Worm (Caenorhabditis elegans) whole organism, late embryonic: Measurements from ENCODE around the gene tmbi-4.
"Not testable (repeated sequence)": the region's sequence is repeated elsewhere in the genome, so short reads cannot be mapped to it uniquely, and the experiment has no call there.

Experiments
- C38D4.7 ChIP-seq: fragments of 200-800 bp; sonication (Bioruptor generic); optimal IDR thresholded peaks from 2 replicates; lab custom pipeline; 2018; ENCODE audit warnings: mild to moderate bottlenecking, missing genetic modification characterization, moderate library complexity, missing compliant biosample characterization
- F13H6.1 ChIP-seq: sonication (generic microtip); optimal IDR thresholded peaks from 2 replicates; lab custom pipeline; 2016; ENCODE audit warnings: missing genetic modification characterization, missing compliant biosample characterization
- K09A11.1 ChIP-seq: sonication (generic microtip); optimal IDR thresholded peaks from 2 replicates; lab custom pipeline; 2017; ENCODE audit warnings: antibody characterized with exemption, mild to moderate bottlenecking, missing genetic modification characterization, missing compliant biosample characterization; ENCODE audit not compliant: insufficient read depth
- ama-1 ChIP-seq: fragments of 150-350 bp; optimal IDR thresholded peaks from 2 replicates; lab custom pipeline; 2014
- ceh-18 ChIP-seq: sonication (generic microtip); optimal IDR thresholded peaks from 2 replicates; lab custom pipeline; 2016; ENCODE audit warnings: missing genetic modification characterization, missing compliant biosample characterization
- ceh-2 ChIP-seq: sonication (generic microtip); optimal IDR thresholded peaks from 2 replicates; lab custom pipeline; 2016; ENCODE audit warnings: missing genotype, missing genetic modification characterization, missing compliant biosample characterization
- ceh-34 ChIP-seq: sonication (generic microtip); optimal IDR thresholded peaks from 2 replicates; lab custom pipeline; 2016; ENCODE audit warnings: mild to moderate bottlenecking, missing genetic modification characterization, missing compliant biosample characterization
- ceh-6 ChIP-seq: fragments of 200-800 bp; sonication (Bioruptor generic); optimal IDR thresholded peaks from 2 replicates; lab custom pipeline; 2018; ENCODE audit warnings: mild to moderate bottlenecking, missing genetic modification characterization, missing compliant biosample characterization
- dve-1 ChIP-seq: sonication (generic microtip); optimal IDR thresholded peaks from 2 replicates; lab custom pipeline; 2017; ENCODE audit warnings: antibody characterized with exemption, mild to moderate bottlenecking, missing genetic modification characterization, missing compliant biosample characterization
- elt-4 ChIP-seq: sonication (generic microtip); optimal IDR thresholded peaks from 2 replicates; lab custom pipeline; 2016; ENCODE audit warnings: missing genetic modification characterization, missing compliant biosample characterization
- ets-4 ChIP-seq: sonication (generic microtip); optimal IDR thresholded peaks from 2 replicates; lab custom pipeline; 2016; ENCODE audit warnings: missing genetic modification characterization, missing compliant biosample characterization
- eyg-1 ChIP-seq: sonication (generic microtip); optimal IDR thresholded peaks from 2 replicates; lab custom pipeline; 2016; ENCODE audit warnings: missing genotype, missing genetic modification characterization, missing compliant biosample characterization
- fkh-6 ChIP-seq: sonication (generic microtip); optimal IDR thresholded peaks from 2 replicates; lab custom pipeline; 2016; ENCODE audit warnings: missing genetic modification characterization, missing compliant biosample characterization
- hlh-6 ChIP-seq: sonication (generic microtip); optimal IDR thresholded peaks from 2 replicates; lab custom pipeline; 2016; ENCODE audit warnings: missing genotype, missing genetic modification characterization, missing compliant biosample characterization
- hlh-8 ChIP-seq: sonication (generic microtip); optimal IDR thresholded peaks from 2 replicates; lab custom pipeline; 2016; ENCODE audit warnings: missing genotype, missing genetic modification characterization, missing compliant biosample characterization
- lin-11 ChIP-seq: fragments of 200-800 bp; sonication (Bioruptor generic); optimal IDR thresholded peaks from 2 replicates; lab custom pipeline; 2018; ENCODE audit warnings: mild to moderate bottlenecking, missing genetic modification characterization, missing compliant biosample characterization
- nhr-232 ChIP-seq: sonication (generic microtip); optimal IDR thresholded peaks from 2 replicates; lab custom pipeline; 2016; ENCODE audit warnings: missing genetic modification characterization, missing compliant biosample characterization
- npax-4 ChIP-seq: sonication (generic microtip); optimal IDR thresholded peaks from 2 replicates; lab custom pipeline; 2016; ENCODE audit warnings: missing genetic modification characterization, missing compliant biosample characterization
- odd-2 ChIP-seq: sonication (generic microtip); optimal IDR thresholded peaks from 2 replicates; lab custom pipeline; 2017; ENCODE audit warnings: antibody characterized with exemption, mild to moderate bottlenecking, missing genetic modification characterization, missing compliant biosample characterization
- pax-1 ChIP-seq: fragments of 150-350 bp; optimal IDR thresholded peaks from 2 replicates; lab custom pipeline; 2014; ENCODE audit warnings: missing biosample characterization, missing genetic modification characterization
- pha-4 ChIP-seq: fragments of 150-350 bp; optimal IDR thresholded peaks from 2 replicates; lab custom pipeline; 2018; ENCODE audit warnings: missing biosample characterization, missing genetic modification reagents, missing genetic modification characterization
- sdc-2 ChIP-seq: sonication (generic microtip); optimal IDR thresholded peaks from 2 replicates; lab custom pipeline; 2016; ENCODE audit warnings: missing genotype, missing genetic modification characterization, missing compliant biosample characterization
- tbx-2 ChIP-seq: sonication (generic microtip); optimal IDR thresholded peaks from 2 replicates; lab custom pipeline; 2016; ENCODE audit warnings: missing genetic modification characterization, missing compliant biosample characterization
- tbx-7 ChIP-seq: sonication (generic microtip); optimal IDR thresholded peaks from 2 replicates; lab custom pipeline; 2016; ENCODE audit warnings: missing genotype, missing genetic modification characterization, missing compliant biosample characterization
- ttx-3 ChIP-seq: sonication (generic microtip); optimal IDR thresholded peaks from 2 replicates; lab custom pipeline; 2016; ENCODE audit warnings: missing genetic modification reagents, missing genetic modification characterization, missing compliant biosample characterization
- unc-3 ChIP-seq, 2 experiments: fragments of 200-800 bp in 1 of 2; sonication (Bioruptor generic) in 1 of 2; sonication (generic microtip) in 1 of 2; conservative IDR thresholded peaks in 1 of 2; optimal IDR thresholded peaks in 1 of 2; 2 replicates each; pipeline versions ENCODE4 v1.3.6 to Lab custom; 2016 to 2022; ENCODE audit warnings: missing compliant biosample characterization in 2 of 2, missing genetic modification characterization in 2 of 2, missing genetic modification reagents in 1 of 2
- unc-42 ChIP-seq: sonication (generic microtip); optimal IDR thresholded peaks from 2 replicates; lab custom pipeline; 2016; ENCODE audit warnings: missing genotype, missing genetic modification characterization, missing compliant biosample characterization

The tmbi-4 gene

ce11 chrX:9191795-9192494 is 41.5 kb downstream of the tmbi-4 start, which contains the start of gene Y81B9A.1:
Gene Y81B9A.1 (plus strand): TSS chrX:9192444.
- TF ChIP-seq odd-2 (tag; lab: Kevin White, UChicago) (no peak), ceh-6 (no peak), ceh-34 (tag; lab: Kevin White, UChicago) (no peak), sdc-2 (no peak), npax-4 (tag; lab: Kevin White, UChicago) (no peak), fkh-6 (tag; lab: Kevin White, UChicago) (no peak), eyg-1 (tag; lab: Kevin White, UChicago) (no peak), ttx-3 (tag; lab: Kevin White, UChicago) (no peak)

DNA sequence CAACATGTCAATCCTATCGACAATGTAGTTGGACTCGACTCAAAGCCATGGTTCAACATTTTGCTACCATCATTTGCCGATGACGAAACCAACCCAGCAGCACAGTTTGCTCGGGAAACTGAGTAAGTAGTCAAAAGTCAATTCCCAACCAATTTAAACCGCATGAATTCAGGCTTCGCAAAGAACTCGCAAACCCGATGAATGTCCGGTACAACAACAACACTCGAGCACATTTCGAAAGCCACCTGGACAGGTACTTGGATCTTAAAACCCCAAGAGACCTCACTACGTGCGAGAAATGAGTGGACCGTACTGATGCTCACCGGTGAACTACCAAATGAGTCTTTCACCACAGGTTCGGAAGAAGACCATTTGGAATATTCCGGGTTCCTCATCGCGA is 43.6 kb downstream of the tmbi-4 start:
- TF ChIP-seq unc-42 (tag; lab: Kevin White, UChicago) = no peak
- no peak for TF ChIP-seq ets-4
- TF ChIP-seq, all 69 proteins: peak for 0

ce11 chrX:9195375-9196098 is 45.0 kb downstream of the tmbi-4 start:
- TF ChIP-seq unc-3 (GFP tag; conservative IDR thresholded peaks at IDR 0.05; lab: Robert Waterston, UW) (no peak), unc-3 (tag; optimal IDR thresholded peaks at IDR 0.05; lab: Kevin White, UChicago) (no peak), K09A11.1 (no peak), dve-1 (tag; lab: Kevin White, UChicago) (no peak), eyg-1 (tag; lab: Kevin White, UChicago) (no peak), tbx-7 (tag; lab: Kevin White, UChicago) (no peak), pha-4 (tag; lab: Kevin White, UChicago) (no peak), hlh-6 (tag; lab: Kevin White, UChicago) (no peak), ttx-3 (tag; lab: Kevin White, UChicago) (no peak), pax-1 (tag; lab: Kevin White, UChicago) (no peak), nhr-232 (tag; lab: Kevin White, UChicago) (no peak)

ce11 chrX:9203468-9203867 is 53.0 kb downstream of the tmbi-4 start, which contains the start of gene crb-3:
Gene crb-3 (plus strand): TSS chrX:9203768.
- not testable (repeated sequence) for TF ChIP-seq ama-1; elt-4 (tag; lab: Kevin White, UChicago); tbx-7 (tag; lab: Kevin White, UChicago)

DNA sequence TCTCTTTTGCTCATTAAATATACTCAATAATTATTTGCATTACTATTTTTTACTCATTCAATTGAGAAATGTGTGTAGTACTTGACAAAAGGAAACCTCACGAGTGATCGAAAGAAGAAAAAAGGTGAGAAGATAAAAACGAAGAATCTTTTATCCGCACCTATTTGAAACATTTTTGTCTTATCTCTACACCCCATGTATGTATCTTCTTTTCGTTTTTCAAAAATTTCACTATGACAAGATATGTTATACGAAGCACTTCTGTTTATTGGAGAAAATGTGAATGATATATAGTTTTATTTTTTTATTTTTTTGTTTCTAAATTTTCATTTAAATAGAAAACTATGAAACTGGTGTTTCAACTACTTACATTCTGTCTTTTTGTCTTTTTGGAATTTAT is 54.5 kb downstream of the tmbi-4 start:
- TF ChIP-seq lin-11 (tag; lab: Kevin White, UChicago) = no peak
- no peak for TF ChIP-seq C38D4.7 (GFP tag; lab: Kevin White, UChicago)
- TF ChIP-seq F13H6.1 (tag; lab: Kevin White, UChicago) = no peak
- TF ChIP-seq ceh-2 (tag; lab: Kevin White, UChicago) = no peak
- no peak for TF ChIP-seq eyg-1 (tag; lab: Kevin White, UChicago)
- TF ChIP-seq odd-2 (tag; lab: Kevin White, UChicago) = no peak
- no peak for TF ChIP-seq K09A11.1
- no peak for TF ChIP-seq hlh-8
- no peak for TF ChIP-seq tbx-7 (tag; lab: Kevin White, UChicago)
- no peak for TF ChIP-seq tbx-2
- no peak for TF ChIP-seq ceh-18 (tag; lab: Kevin White, UChicago)

DNA sequence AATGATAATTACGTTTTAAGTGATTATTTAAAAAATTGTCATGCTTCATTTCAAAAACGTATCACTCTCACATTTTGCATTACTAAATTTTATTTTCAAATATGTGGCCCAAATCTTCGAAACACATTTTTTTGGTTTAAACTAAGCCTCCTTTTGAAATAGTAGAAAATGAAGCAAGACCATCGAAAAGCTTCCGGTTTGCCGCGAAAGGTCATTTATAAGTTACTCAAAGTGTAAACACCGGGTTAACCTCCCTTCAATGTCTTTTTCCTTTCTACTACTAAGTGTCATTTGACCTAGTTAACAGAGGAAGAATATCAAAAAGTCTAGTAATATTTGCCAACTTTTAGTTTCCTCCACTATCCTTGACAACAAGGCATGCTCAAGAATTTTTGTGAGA is 56.2 kb downstream of the tmbi-4 start:
- no peak for TF ChIP-seq lin-11 (tag; lab: Kevin White, UChicago)
